Worm (Caenorhabditis elegans): Measurements from ENCODE around the gene irld-27.

irld-27 gene

ce11 chrII:3375302-3375701, 43.2 kb downstream of the irld-27 start:
- no peak for TF ChIP-seq unc-62 (GFP tag; optimal IDR thresholded peaks at IDR 0.05)

ce11 chrII:3376789-3377188, 44.6 kb downstream of the irld-27 start, which contains the start of gene bath-9:
bath-9 (plus strand) TSS chrII:3377089.
- no peak for TF ChIP-seq unc-62 (GFP tag; optimal IDR thresholded peaks at IDR 0.05)

ce11 chrII:3378275-3378674, 46.1 kb downstream of the irld-27 start, which contains the start of gene Y49F6C.2:
Y49F6C.2 (plus strand) TSS chrII:3378575.
- no peak for TF ChIP-seq unc-62 (GFP tag; optimal IDR thresholded peaks at IDR 0.05)

- TF ChIP-seq unc-62 (GFP tag; optimal IDR thresholded peaks at IDR 0.05): no peak
These were observed 49.4 kb downstream of the irld-27 start, which contains the start of gene T06D4.1 for ce11 chrII:3381510-3381909. T06D4.1 (plus strand) TSS chrII:3381830.

ce11 chrII:3383116-3383515, 51.0 kb downstream of the irld-27 start:
- no peak for TF ChIP-seq unc-62 (GFP tag; optimal IDR thresholded peaks at IDR 0.05)

Data from whole organism, dauer.